Worm (Caenorhabditis elegans) whole organism, L3 larva: ENCODE measurements around the gene K04F1.9.

Experiments used
- elt-2 ChIP-seq: sonication (generic microtip); optimal IDR thresholded peaks from 2 replicates; lab custom pipeline; 2016; ENCODE audit warnings: missing genetic modification reagents, mild to moderate bottlenecking, missing genetic modification characterization, missing compliant biosample characterization
- mml-1 ChIP-seq: fragments of 150-350 bp; sonication (generic microtip); optimal IDR thresholded peaks from 3 replicates; lab custom pipeline; 2014; ENCODE audit warnings: missing biosample characterization, missing genetic modification characterization
- nhr-25 ChIP-seq: sonication (generic microtip); optimal IDR thresholded peaks from 2 replicates; lab custom pipeline; 2017; ENCODE audit warnings: missing biosample characterization, missing genetic modification characterization
- snpc-4 ChIP-seq: fragments of 150-350 bp; optimal IDR thresholded peaks from 2 replicates; lab custom pipeline; 2014; ENCODE audit warnings: missing biosample characterization, missing genetic modification characterization

DNA sequence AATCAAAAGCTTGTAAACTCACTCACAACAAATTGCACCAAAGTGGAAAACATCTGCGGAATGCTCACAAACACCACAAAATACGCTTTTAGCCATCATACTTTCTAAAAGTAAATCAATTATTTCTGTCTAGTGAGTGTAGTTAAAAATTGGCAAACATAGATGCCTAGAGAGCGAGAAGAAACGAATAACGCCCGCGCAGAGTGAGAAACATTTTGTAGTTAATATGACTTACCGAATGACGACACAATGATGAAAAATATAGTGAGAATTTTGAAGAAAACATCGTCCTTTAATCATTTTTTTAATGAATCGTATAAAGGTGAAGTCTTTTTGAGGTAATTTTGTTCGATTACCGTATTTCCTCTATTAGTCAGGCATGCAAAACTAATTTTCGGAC lies 35.7 kb upstream of the K04F1.9 start, which contains the start of gene nhr-238:
- TF ChIP-seq snpc-4 (tag; lab: Kevin White, UChicago) = no peak
- TF ChIP-seq mml-1 (tag; lab: Kevin White, UChicago) = no peak
- TF ChIP-seq nhr-25 (tag; lab: Kevin White, UChicago) = no peak
- TF ChIP-seq elt-2 (tag; lab: Kevin White, UChicago) = no peak
